Fruit fly (Drosophila melanogaster) whole organism, embryonic: ENCODE results near the gene Unc-115a.

ENCODE experiments used
- Atf-2 ChIP-seq: fragments of 200-800 bp; sonication (Bioruptor generic); optimal IDR thresholded peaks from 2 replicates; lab custom pipeline; 2016; ENCODE audit warnings: missing biosample characterization, missing genetic modification characterization
- Bgb ChIP-seq: fragments of 200-800 bp; sonication (Bioruptor generic); IDR thresholded peaks from 2 replicates; pipeline ENCODE4 v1.3.6; 2022; ENCODE audit warnings: missing biosample characterization, missing genetic modification characterization; ENCODE audit not compliant: partially characterized antibody
- Blimp-1 ChIP-seq: fragments of 200-800 bp; sonication (Bioruptor generic); optimal IDR thresholded peaks from 3 replicates; lab custom pipeline; 2018; ENCODE audit warnings: missing biosample characterization, missing genetic modification characterization, mild to moderate bottlenecking, moderate library complexity, missing genetic modification reagents
- CG11398 ChIP-seq: fragments of 200-800 bp; sonication (Bioruptor generic); optimal IDR thresholded peaks from 2 replicates; lab custom pipeline; 2016; ENCODE audit warnings: missing biosample characterization, missing genetic modification characterization
- CG11456 ChIP-seq: fragments of 200-800 bp; sonication (Bioruptor generic); IDR thresholded peaks from 3 replicates; pipeline ENCODE4 v1.3.6; 2022; ENCODE audit warnings: missing biosample characterization, missing genetic modification characterization
- CG11723 ChIP-seq: fragments of 200-800 bp; sonication (Bioruptor generic); optimal IDR thresholded peaks from 2 replicates; lab custom pipeline; 2017; ENCODE audit warnings: missing biosample characterization, mild to moderate bottlenecking, missing genetic modification characterization
- CG12071 ChIP-seq: fragments of 200-800 bp; sonication (Bioruptor generic); optimal IDR thresholded peaks from 3 replicates; lab custom pipeline; 2018; ENCODE audit warnings: missing biosample characterization, mild to moderate bottlenecking, missing genetic modification characterization
- CG12769 ChIP-seq: fragments of 200-800 bp; sonication (Bioruptor generic); optimal IDR thresholded peaks from 2 replicates; lab custom pipeline; 2019; ENCODE audit warnings: missing biosample characterization, mild to moderate bottlenecking, missing genetic modification characterization, moderate library complexity
- CG13775 ChIP-seq: fragments of 200-800 bp; sonication (Bioruptor generic); optimal IDR thresholded peaks from 3 replicates; lab custom pipeline; 2017; ENCODE audit warnings: missing biosample characterization, mild to moderate bottlenecking, missing genetic modification characterization
- CG18764 ChIP-seq: fragments of 200-800 bp; sonication (Bioruptor generic); optimal IDR thresholded peaks from 3 replicates; lab custom pipeline; 2016; ENCODE audit warnings: missing biosample characterization, missing genetic modification characterization
- CG3163 ChIP-seq: fragments of 200-800 bp; sonication (Bioruptor generic); optimal IDR thresholded peaks from 3 replicates; lab custom pipeline; 2016; ENCODE audit warnings: missing biosample characterization, missing genetic modification characterization
- CG32767 ChIP-seq: fragments of 200-800 bp; sonication (Bioruptor generic); IDR thresholded peaks from 2 replicates; pipeline ENCODE4 v1.3.6; 2022; ENCODE audit warnings: missing biosample characterization, missing genetic modification characterization
- CG3847 ChIP-seq: fragments of 200-800 bp; sonication (Bioruptor generic); IDR thresholded peaks from 2 replicates; pipeline ENCODE4 v1.3.6; 2022; ENCODE audit warnings: missing biosample characterization, missing genetic modification characterization
- CG4282 ChIP-seq: fragments of 200-800 bp; sonication (Bioruptor generic); optimal IDR thresholded peaks from 2 replicates; lab custom pipeline; 2016; ENCODE audit warnings: missing biosample characterization, missing genetic modification characterization
- CG4328 ChIP-seq: fragments of 200-800 bp; sonication (Bioruptor generic); optimal IDR thresholded peaks from 3 replicates; lab custom pipeline; 2017; ENCODE audit warnings: missing biosample characterization, missing genetic modification reagents, missing genetic modification characterization
- CG4854 ChIP-seq: fragments of 200-800 bp; sonication (Bioruptor generic); optimal IDR thresholded peaks from 2 replicates; lab custom pipeline; 2016; ENCODE audit warnings: missing biosample characterization, missing genetic modification characterization, inconsistent platforms
- CG6175 ChIP-seq: fragments of 200-800 bp; sonication (Bioruptor generic); IDR thresholded peaks from 3 replicates; pipeline ENCODE4 v1.3.6; 2022; ENCODE audit warnings: missing biosample characterization, missing genetic modification characterization
- CG7271 ChIP-seq: fragments of 200-800 bp; sonication (Bioruptor generic); optimal IDR thresholded peaks from 2 replicates; lab custom pipeline; 2018; ENCODE audit warnings: missing biosample characterization, mild to moderate bottlenecking, missing genetic modification characterization, moderate library complexity
- CG7745 ChIP-seq: fragments of 200-800 bp; sonication (Bioruptor generic); optimal IDR thresholded peaks from 2 replicates; lab custom pipeline; 2018; ENCODE audit warnings: missing biosample characterization, mild to moderate bottlenecking, missing genetic modification characterization, moderate library complexity
- CG9876 ChIP-seq: fragments of 200-800 bp; sonication (Bioruptor generic); optimal IDR thresholded peaks from 2 replicates; lab custom pipeline; 2016; ENCODE audit warnings: missing biosample characterization, missing genetic modification characterization
- CTCF ChIP-seq: fragments of 200-800 bp; sonication (Bioruptor generic); optimal IDR thresholded peaks from 2 replicates; lab custom pipeline; 2017; ENCODE audit warnings: missing biosample characterization, mild to moderate bottlenecking, missing genetic modification characterization, moderate library complexity
- Chrac-16 ChIP-seq: fragments of 200-800 bp; sonication (Bioruptor generic); optimal IDR thresholded peaks from 3 replicates; lab custom pipeline; 2016; ENCODE audit warnings: missing biosample characterization, missing genetic modification characterization
- Dad ChIP-seq: fragments of 200-800 bp; sonication (Bioruptor generic); optimal IDR thresholded peaks from 3 replicates; lab custom pipeline; 2016; ENCODE audit warnings: missing biosample characterization, missing genetic modification characterization
- E2f1 ChIP-seq: fragments of 200-800 bp; sonication (Bioruptor generic); IDR thresholded peaks from 2 replicates; pipeline ENCODE4 v1.3.6; 2022; ENCODE audit warnings: missing biosample characterization, missing genetic modification characterization
- Fer1 ChIP-seq: fragments of 200-800 bp; sonication (Bioruptor generic); optimal IDR thresholded peaks from 2 replicates; lab custom pipeline; 2017; ENCODE audit warnings: missing biosample characterization, mild to moderate bottlenecking, missing genetic modification characterization
- HLH4C ChIP-seq: fragments of 200-800 bp; sonication (Bioruptor generic); IDR thresholded peaks from 3 replicates; pipeline ENCODE4 v1.3.6; 2022; ENCODE audit warnings: missing biosample characterization, missing genetic modification characterization; ENCODE audit not compliant: partially characterized antibody
- Hr51 ChIP-seq, 2 experiments: fragments of 200-800 bp; sonication (Bioruptor generic); optimal IDR thresholded peaks; 2 replicates in 1 of 2; 3 replicates in 1 of 2; lab custom pipeline; 2016 to 2018; ENCODE audit warnings: missing biosample characterization in 2 of 2, missing genetic modification characterization in 2 of 2, mild to moderate bottlenecking in 1 of 2, moderate library complexity in 1 of 2
- Hr78 ChIP-seq, 2 experiments: fragments of 200-800 bp in 1 of 2; fragments of >200 bp in 1 of 2; sonication (Bioruptor generic) in 1 of 2; optimal IDR thresholded peaks; 2 replicates each; lab custom pipeline; 2017 to 2019; ENCODE audit warnings: missing biosample characterization in 2 of 2, missing genetic modification characterization in 2 of 2, mild to moderate bottlenecking in 1 of 2, moderate library complexity in 1 of 2
- Kr ChIP-seq: fragments of 200-800 bp; sonication (Bioruptor generic); optimal IDR thresholded peaks from 2 replicates; lab custom pipeline; 2017; ENCODE audit warnings: missing biosample characterization, mild to moderate bottlenecking, missing genetic modification characterization
- Sox102F ChIP-seq: fragments of 200-800 bp; sonication (Bioruptor generic); optimal IDR thresholded peaks from 2 replicates; lab custom pipeline; 2018; ENCODE audit warnings: missing biosample characterization, mild to moderate bottlenecking, missing genetic modification characterization, moderate library complexity
- Ssrp ChIP-seq: fragments of 200-800 bp; sonication (Bioruptor generic); optimal IDR thresholded peaks from 2 replicates; lab custom pipeline; 2018; ENCODE audit warnings: missing biosample characterization, mild to moderate bottlenecking, missing genetic modification characterization, moderate library complexity
- bbx ChIP-seq: fragments of 200-800 bp; sonication (Bioruptor generic); IDR thresholded peaks from 2 replicates; pipeline ENCODE4 v1.3.6; 2022; ENCODE audit warnings: missing biosample characterization, missing genetic modification characterization; ENCODE audit not compliant: partially characterized antibody
- btn ChIP-seq: fragments of 200-800 bp; sonication (Bioruptor generic); optimal IDR thresholded peaks from 2 replicates; lab custom pipeline; 2016; ENCODE audit warnings: missing biosample characterization, missing genetic modification characterization
- chif ChIP-seq, 2 experiments: fragments of 200-800 bp; sonication (Bioruptor generic); optimal IDR thresholded peaks; 3 replicates each; lab custom pipeline; 2016; ENCODE audit warnings: missing biosample characterization in 2 of 2, missing genetic modification characterization in 2 of 2
- da ChIP-seq: fragments of 200-800 bp; sonication (Bioruptor generic); optimal IDR thresholded peaks from 2 replicates; lab custom pipeline; 2016; ENCODE audit warnings: missing biosample characterization, missing genetic modification characterization
- exex ChIP-seq: fragments of 200-800 bp; sonication (Bioruptor generic); optimal IDR thresholded peaks from 4 replicates; lab custom pipeline; 2018; ENCODE audit warnings: missing biosample characterization, mild to moderate bottlenecking, missing genetic modification characterization, moderate library complexity
- fd96Cb ChIP-seq: fragments of 200-800 bp; sonication (Bioruptor generic); optimal IDR thresholded peaks from 2 replicates; lab custom pipeline; 2018; ENCODE audit warnings: missing biosample characterization, mild to moderate bottlenecking, missing genetic modification characterization, moderate library complexity
- gfzf ChIP-seq: fragments of 200-800 bp; sonication (Bioruptor generic); optimal IDR thresholded peaks from 2 replicates; lab custom pipeline; 2016; ENCODE audit warnings: missing biosample characterization, mild to moderate bottlenecking, missing genetic modification characterization, moderate library complexity
- gsb ChIP-seq: fragments of 200-800 bp; sonication (Bioruptor generic); IDR thresholded peaks from 2 replicates; pipeline ENCODE4 v1.3.6; 2022; ENCODE audit warnings: missing biosample characterization, missing genetic modification characterization
- gt ChIP-seq: fragments of 200-800 bp; sonication (Bioruptor generic); IDR thresholded peaks from 2 replicates; pipeline ENCODE4 v1.3.6; 2022; ENCODE audit warnings: missing biosample characterization, missing genetic modification characterization
- hbn ChIP-seq: fragments of 200-800 bp; sonication (Bioruptor generic); IDR thresholded peaks from 2 replicates; pipeline ENCODE4 v1.3.6; 2022; ENCODE audit warnings: missing biosample characterization, missing genetic modification characterization; ENCODE audit not compliant: partially characterized antibody
- lbe ChIP-seq: fragments of 200-800 bp; sonication (Bioruptor generic); optimal IDR thresholded peaks from 2 replicates; lab custom pipeline; 2016; ENCODE audit warnings: missing biosample characterization, mild to moderate bottlenecking, missing genetic modification characterization
- maf-S ChIP-seq: fragments of 200-800 bp; sonication (Bioruptor generic); optimal IDR thresholded peaks from 2 replicates; lab custom pipeline; 2016; ENCODE audit warnings: missing biosample characterization, missing genetic modification characterization
- mam ChIP-seq: fragments of 200-800 bp; sonication (Bioruptor generic); optimal IDR thresholded peaks from 3 replicates; lab custom pipeline; 2016; ENCODE audit warnings: missing biosample characterization, missing genetic modification characterization
- sens-2 ChIP-seq: fragments of 200-800 bp; sonication (Bioruptor generic); IDR thresholded peaks from 2 replicates; pipeline ENCODE4 v1.3.6; 2022; ENCODE audit warnings: missing biosample characterization, missing genetic modification characterization
- tll ChIP-seq, 2 experiments: fragments of 200-800 bp in 1 of 2; fragments of >200 bp in 1 of 2; sonication (Bioruptor generic) in 1 of 2; optimal IDR thresholded peaks; 2 replicates each; lab custom pipeline; 2017 to 2019; ENCODE audit warnings: missing biosample characterization in 2 of 2, missing genetic modification characterization in 2 of 2, mild to moderate bottlenecking in 1 of 2, moderate library complexity in 1 of 2

Unc-115a gene

DNA sequence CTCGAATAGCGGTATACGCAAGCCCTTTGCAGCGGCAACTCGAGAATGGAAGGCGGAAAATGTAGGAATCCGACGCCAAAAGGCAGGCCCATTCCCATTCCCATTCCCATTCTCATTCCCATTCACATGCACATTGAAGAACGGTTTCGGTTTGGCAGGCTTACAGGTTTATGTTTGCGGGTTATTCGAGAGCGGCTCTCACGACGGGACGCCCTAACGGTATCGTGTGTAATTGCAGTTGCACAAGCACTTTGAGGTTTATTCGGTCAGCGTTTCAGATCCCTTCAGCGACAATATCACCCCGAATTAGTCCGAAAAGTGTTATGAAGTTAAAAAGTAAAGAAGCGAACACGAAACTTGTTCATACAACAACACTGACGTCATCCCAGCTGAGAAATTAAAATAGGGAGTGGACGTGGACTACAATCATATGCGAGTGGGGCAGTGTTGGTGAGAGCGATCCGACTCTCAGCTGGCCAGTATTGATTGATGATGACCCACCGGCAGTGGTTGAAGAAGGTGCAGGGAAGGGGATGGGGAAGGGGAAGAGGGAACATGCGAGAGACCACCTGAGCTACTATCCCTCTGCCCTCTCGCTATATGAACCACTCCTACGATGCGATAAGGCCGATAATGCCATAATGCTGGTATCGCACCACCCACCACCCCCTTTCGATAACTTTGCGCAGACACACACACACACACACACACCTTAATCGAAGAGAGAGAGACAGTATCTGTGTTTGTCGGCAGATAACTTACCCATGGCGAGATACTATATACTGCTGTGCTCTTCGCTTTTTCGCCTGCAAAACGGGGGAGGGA is 822 bp downstream of the Unc-115a start (continued):
- no peak for TF ChIP-seq CG32767 (GFP tag; lab: Robert Waterston, UW)
- TF ChIP-seq Fer1 (GFP tag; lab: Kevin White, UChicago), result no peak
- TF ChIP-seq CG7745 (tag; lab: Kevin White, UChicago), result no peak
- no peak for TF ChIP-seq gfzf (GFP tag; lab: Kevin White, UChicago)
- no peak for TF ChIP-seq gsb (GFP tag; lab: Robert Waterston, UW)
- TF ChIP-seq CG4854 (GFP tag; lab: Kevin White, UChicago), result no peak
- no peak for TF ChIP-seq sens-2 (GFP tag; lab: Robert Waterston, UW)

DNA sequence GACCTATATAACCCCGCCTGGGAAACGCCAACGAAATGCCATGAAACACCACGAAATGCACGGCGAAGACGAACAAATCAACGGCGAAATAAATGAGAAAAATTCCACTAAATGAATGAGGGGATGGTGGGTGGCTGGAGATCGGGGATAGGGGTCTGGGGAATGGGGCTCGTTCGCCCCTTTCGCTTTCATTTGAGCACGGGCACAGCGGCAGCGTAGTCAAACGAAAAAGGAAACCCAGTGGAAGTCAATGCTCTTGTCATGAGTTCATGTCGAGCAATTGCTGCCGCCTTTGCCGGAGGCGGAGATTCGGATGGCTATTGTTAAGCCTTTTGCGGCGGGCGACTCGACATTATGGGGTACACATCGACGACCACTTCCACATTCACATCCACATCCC is 1.9 kb downstream of the Unc-115a start:
- TF ChIP-seq E2f1 (GFP tag; lab: Robert Waterston, UW) (no peak), Dad (GFP tag; lab: Kevin White, UChicago) (no peak), Kr (GFP tag; lab: Kevin White, UChicago) (no peak), Sox102F (GFP tag; lab: Kevin White, UChicago) (no peak), Atf-2 (GFP tag; lab: Kevin White, UChicago) (no peak), CG9876 (GFP tag; lab: Kevin White, UChicago) (no peak), CG12769 (tag; lab: Kevin White, UChicago) (peak; percentile 9), CG4282 (GFP tag; lab: Kevin White, UChicago) (no peak), mam (GFP tag; lab: Kevin White, UChicago) (no peak), CG32767 (GFP tag; lab: Robert Waterston, UW) (no peak), tll (GFP tag; optimal IDR thresholded peaks at IDR 0.05; lab: Kevin White, UChicago) (no peak), CG3847 (GFP tag; lab: Robert Waterston, UW) (no peak), Blimp-1 (GFP tag; lab: Kevin White, UChicago) (peak; percentile 75), chif (GFP tag; optimal IDR thresholded peaks at IDR 0.05; lab: Kevin White, UChicago) (no peak)
- TF ChIP-seq, all 482 proteins: peak for 2

DNA sequence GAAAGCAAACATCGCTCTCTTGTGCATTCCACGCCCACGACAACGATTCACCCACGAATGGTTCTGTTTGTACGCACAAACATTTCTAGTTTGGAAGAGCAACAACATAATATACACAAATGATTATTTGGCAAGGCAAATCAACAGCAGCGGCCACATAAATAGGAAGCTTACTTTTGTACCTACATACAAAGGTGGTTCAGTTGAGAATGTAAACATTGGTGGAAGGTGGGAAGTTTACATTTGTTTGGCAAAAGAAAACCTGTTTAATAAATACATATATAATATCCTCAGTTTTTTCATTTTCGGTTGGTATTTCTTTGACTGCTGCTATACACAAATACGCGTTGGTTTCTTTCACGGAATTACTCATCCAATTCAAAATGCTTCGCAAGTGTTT is 2.6 kb downstream of the Unc-115a start:
- TF ChIP-seq fd96Cb (tag; lab: Kevin White, UChicago), result peak; percentile 90
- TF ChIP-seq gt (GFP tag; lab: Robert Waterston, UW), result no peak
- TF ChIP-seq CG3163 (GFP tag; lab: Kevin White, UChicago), result peak; percentile 31
- no peak for TF ChIP-seq CG11456
- peak; percentile 54 for TF ChIP-seq CTCF (GFP tag; lab: Kevin White, UChicago)
- no peak for TF ChIP-seq HLH4C (GFP tag; lab: Robert Waterston, UW)
- peak; percentile 71 to 93 for TF ChIP-seq Hr51 (GFP tag; optimal IDR thresholded peaks at IDR 0.05; lab: Kevin White, UChicago)
- peak; percentile 84 for TF ChIP-seq CG11723 (GFP tag; lab: Kevin White, UChicago)
- peak; percentile 86 for TF ChIP-seq Ssrp (tag; lab: Kevin White, UChicago)
- TF ChIP-seq CG18764 (GFP tag; lab: Kevin White, UChicago), result peak; percentile 86
- peak; percentile 93 for TF ChIP-seq CG12071 (GFP tag; lab: Kevin White, UChicago)
- TF ChIP-seq btn (GFP tag; lab: Kevin White, UChicago), result peak; percentile 46
- TF ChIP-seq CG6175 (GFP tag; lab: Robert Waterston, UW), result no peak
- TF ChIP-seq Bgb (GFP tag; lab: Robert Waterston, UW), result no peak
- TF ChIP-seq CG13775, result peak; percentile 73
- peak; percentile 78 for TF ChIP-seq maf-S
- TF ChIP-seq hbn, result no peak
- TF ChIP-seq Hr78 (GFP tag; optimal IDR thresholded peaks at IDR 0.05; lab: Kevin White, UChicago), result peak in 1 of 2 experiments; percentile 5
- peak; percentile 65 for TF ChIP-seq exex (tag; lab: Kevin White, UChicago)
- peak; percentile 83 for TF ChIP-seq Chrac-16 (GFP tag; lab: Kevin White, UChicago)
- no peak for TF ChIP-seq da (GFP tag; lab: Kevin White, UChicago)
- TF ChIP-seq lbe (GFP tag; lab: Kevin White, UChicago), result peak; percentile 58
- TF ChIP-seq CG11398 (GFP tag; lab: Kevin White, UChicago), result peak; percentile 72
- TF ChIP-seq CG4328 (GFP tag; lab: Kevin White, UChicago), result peak; percentile 55
- TF ChIP-seq CG7271 (tag; lab: Kevin White, UChicago), result peak; percentile 87
- no peak for TF ChIP-seq bbx (GFP tag; lab: Robert Waterston, UW)
